Worm (Caenorhabditis elegans) whole organism, L2 larva: ENCODE results near the gene srh-8.

Experiments
- C34F6.9 ChIP-seq: fragments of 150-350 bp; optimal IDR thresholded peaks from 2 replicates; lab custom pipeline; 2014; ENCODE audit warnings: missing biosample characterization, missing genetic modification characterization
- F13H6.1 ChIP-seq: sonication (generic microtip); optimal IDR thresholded peaks from 2 replicates; lab custom pipeline; 2016; ENCODE audit warnings: missing genetic modification characterization, missing compliant biosample characterization
- R02D3.7 ChIP-seq: fragments of 150-350 bp; optimal IDR thresholded peaks from 2 replicates; lab custom pipeline; 2014; ENCODE audit warnings: missing biosample characterization, missing genetic modification characterization
- Y55F3AM.14 ChIP-seq: fragments of 200-800 bp; sonication (Bioruptor generic); optimal IDR thresholded peaks from 2 replicates; lab custom pipeline; 2018; ENCODE audit warnings: mild to moderate bottlenecking, missing genetic modification characterization, missing compliant biosample characterization
- ZK546.5 ChIP-seq: sonication (generic microtip); optimal IDR thresholded peaks from 2 replicates; lab custom pipeline; 2017; ENCODE audit warnings: missing biosample characterization, missing genetic modification characterization
- alr-1 ChIP-seq: fragments of 150-350 bp; optimal IDR thresholded peaks from 2 replicates; lab custom pipeline; 2014; ENCODE audit warnings: missing biosample characterization, missing genetic modification characterization
- aly-2 ChIP-seq: fragments of 150-350 bp; optimal IDR thresholded peaks from 2 replicates; lab custom pipeline; 2014; ENCODE audit warnings: missing biosample characterization, missing genetic modification characterization
- ama-1 ChIP-seq: fragments of 150-350 bp; optimal IDR thresholded peaks from 2 replicates; lab custom pipeline; 2018; ENCODE audit warnings: inconsistent platforms
- blmp-1 ChIP-seq: sonication (generic microtip); optimal IDR thresholded peaks from 2 replicates; lab custom pipeline; 2017; ENCODE audit warnings: missing genetic modification characterization, mild to moderate bottlenecking, missing compliant biosample characterization, antibody characterized with exemption, moderate library complexity; ENCODE audit not compliant: insufficient read depth
- ceh-82 ChIP-seq: fragments of 150-350 bp; optimal IDR thresholded peaks from 2 replicates; lab custom pipeline; 2014; ENCODE audit warnings: missing biosample characterization, missing genetic modification characterization
- crh-2 ChIP-seq: sonication (generic microtip); optimal IDR thresholded peaks from 2 replicates; lab custom pipeline; 2017; ENCODE audit warnings: missing biosample characterization, missing genetic modification characterization
- dmd-4 ChIP-seq: sonication (generic microtip); optimal IDR thresholded peaks from 2 replicates; lab custom pipeline; 2017; ENCODE audit warnings: missing biosample characterization, missing genetic modification characterization
- egl-27 ChIP-seq: sonication (generic microtip); optimal IDR thresholded peaks from 3 replicates; lab custom pipeline; 2017; ENCODE audit warnings: missing biosample characterization, missing genetic modification reagents, missing genetic modification characterization
- elt-1 ChIP-seq: fragments of 150-350 bp; optimal IDR thresholded peaks from 2 replicates; lab custom pipeline; 2014; ENCODE audit warnings: missing biosample characterization, missing genetic modification characterization
- elt-3 ChIP-seq: sonication (generic microtip); optimal IDR thresholded peaks from 2 replicates; lab custom pipeline; 2017; ENCODE audit warnings: missing biosample characterization, missing genetic modification characterization
- fos-1 ChIP-seq: fragments of 150-350 bp; optimal IDR thresholded peaks from 2 replicates; lab custom pipeline; 2014; ENCODE audit warnings: missing biosample characterization, missing genetic modification characterization
- gmeb-1 ChIP-seq: fragments of 150-350 bp; optimal IDR thresholded peaks from 2 replicates; lab custom pipeline; 2014; ENCODE audit warnings: missing biosample characterization, missing genetic modification characterization
- lin-11 ChIP-seq: fragments of 150-350 bp; sonication (generic microtip); optimal IDR thresholded peaks from 2 replicates; lab custom pipeline; 2014; ENCODE audit warnings: missing biosample characterization, missing genetic modification characterization, inconsistent platforms, mixed read lengths
- lin-39 ChIP-seq: fragments of 150-350 bp; optimal IDR thresholded peaks from 2 replicates; lab custom pipeline; 2014; ENCODE audit warnings: missing biosample characterization, missing genetic modification reagents, missing genetic modification characterization
- lsy-2 ChIP-seq, 2 experiments: fragments of 150-350 bp in 1 of 2; sonication (generic microtip) in 1 of 2; optimal IDR thresholded peaks; 2 replicates each; lab custom pipeline; 2014 to 2017; ENCODE audit warnings: missing biosample characterization in 2 of 2, missing genetic modification characterization in 2 of 2
- mab-5 ChIP-seq: fragments of 150-350 bp; optimal IDR thresholded peaks from 2 replicates; lab custom pipeline; 2014; ENCODE audit warnings: missing biosample characterization, missing genetic modification characterization
- nhr-12 ChIP-seq: fragments of 150-350 bp; optimal IDR thresholded peaks from 2 replicates; lab custom pipeline; 2014; ENCODE audit warnings: missing biosample characterization, missing genetic modification characterization
- nhr-21 ChIP-seq: fragments of 150-350 bp; optimal IDR thresholded peaks from 2 replicates; lab custom pipeline; 2014; ENCODE audit warnings: missing biosample characterization, missing genetic modification characterization
- nhr-23 ChIP-seq: fragments of 150-350 bp; optimal IDR thresholded peaks from 2 replicates; lab custom pipeline; 2014; ENCODE audit warnings: missing biosample characterization, missing genetic modification reagents, missing genetic modification characterization
- nhr-25 ChIP-seq: fragments of 150-350 bp; sonication (generic microtip); optimal IDR thresholded peaks from 3 replicates; lab custom pipeline; 2014; ENCODE audit warnings: missing biosample characterization, missing genetic modification characterization
- nhr-6 ChIP-seq: fragments of 150-350 bp; optimal IDR thresholded peaks from 2 replicates; lab custom pipeline; 2014; ENCODE audit warnings: missing biosample characterization, missing genetic modification characterization
- sem-4 ChIP-seq: fragments of 150-350 bp; optimal IDR thresholded peaks from 2 replicates; lab custom pipeline; 2014; ENCODE audit warnings: missing biosample characterization, missing genetic modification reagents, missing genetic modification characterization
- skn-1 ChIP-seq: sonication (generic microtip); optimal IDR thresholded peaks from 2 replicates; lab custom pipeline; 2017; ENCODE audit warnings: missing biosample characterization, missing genetic modification characterization
- sma-3 ChIP-seq: sonication (generic microtip); optimal IDR thresholded peaks from 2 replicates; lab custom pipeline; 2016; ENCODE audit warnings: missing genetic modification reagents, missing genetic modification characterization, missing compliant biosample characterization
- sma-9 ChIP-seq, 2 experiments: fragments of 150-350 bp in 1 of 2; sonication (generic microtip) in 1 of 2; optimal IDR thresholded peaks; 2 replicates each; lab custom pipeline; 2014 to 2016; ENCODE audit warnings: missing genetic modification characterization in 2 of 2, mild to moderate bottlenecking in 1 of 2, missing biosample characterization in 1 of 2, missing compliant biosample characterization in 1 of 2, missing genetic modification reagents in 1 of 2, moderate library complexity in 1 of 2
- snpc-4 ChIP-seq: fragments of 150-350 bp; optimal IDR thresholded peaks from 2 replicates; lab custom pipeline; 2014; ENCODE audit warnings: missing biosample characterization, missing genetic modification characterization
- unc-55 ChIP-seq: fragments of 150-350 bp; sonication (generic microtip); optimal IDR thresholded peaks from 3 replicates; lab custom pipeline; 2014; ENCODE audit warnings: missing biosample characterization, missing genetic modification reagents, missing genetic modification characterization
- unc-62 ChIP-seq: fragments of 150-350 bp; optimal IDR thresholded peaks from 2 replicates; lab custom pipeline; 2014; ENCODE audit warnings: missing biosample characterization, missing genetic modification reagents, missing genetic modification characterization
- zag-1 ChIP-seq: fragments of 150-350 bp; optimal IDR thresholded peaks from 2 replicates; lab custom pipeline; 2014; ENCODE audit warnings: missing biosample characterization, missing genetic modification characterization
- ztf-1 ChIP-seq: fragments of 200-800 bp; sonication (Bioruptor generic); conservative IDR thresholded peaks from 2 replicates; pipeline ENCODE4 v1.3.6; 2022; ENCODE audit warnings: missing genetic modification characterization, missing compliant biosample characterization
- ztf-11 ChIP-seq: sonication (generic microtip); optimal IDR thresholded peaks from 2 replicates; lab custom pipeline; 2017; ENCODE audit warnings: missing biosample characterization, missing genetic modification characterization
- ztf-4 ChIP-seq: fragments of 150-350 bp; optimal IDR thresholded peaks from 2 replicates; lab custom pipeline; 2014; ENCODE audit warnings: missing biosample characterization, missing genetic modification characterization

srh-8 gene

ce11 chrV:4043632-4044031, 38.3 kb downstream of the srh-8 start, which contains the start of gene phat-3:
phat-3 (plus strand) TSS chrV:4043932.
- TF ChIP-seq F13H6.1 (tag; lab: Kevin White, UChicago) (no peak), gmeb-1 (tag; lab: Kevin White, UChicago) (no peak), sma-3 (GFP tag; lab: Kevin White, UChicago) (no peak), elt-3 (tag; lab: Kevin White, UChicago) (no peak), zag-1 (tag; lab: Kevin White, UChicago) (no peak), unc-55 (GFP tag; lab: Kevin White, UChicago) (no peak), nhr-6 (tag; lab: Kevin White, UChicago) (no peak), C34F6.9 (tag; lab: Kevin White, UChicago) (no peak), unc-62 (GFP tag; lab: Kevin White, UChicago) (no peak), mab-5 (no peak), egl-27 (no peak), skn-1 (tag; lab: Kevin White, UChicago) (no peak), elt-1 (tag; lab: Kevin White, UChicago) (no peak), blmp-1 (tag; lab: Kevin White, UChicago) (no peak), ZK546.5 (tag; lab: Kevin White, UChicago) (no peak), ama-1 (lab: Kevin White, UChicago) (no peak), sem-4 (no peak), nhr-25 (tag; lab: Kevin White, UChicago) (no peak), crh-2 (no peak)

- TF ChIP-seq lsy-2 (tag; optimal IDR thresholded peaks at IDR 0.05; lab: Kevin White, UChicago) (no peak), unc-55 (GFP tag; lab: Kevin White, UChicago) (no peak), aly-2 (no peak), sem-4 (no peak), Y55F3AM.14 (no peak), ztf-4 (tag; lab: Kevin White, UChicago) (no peak), nhr-23 (tag; lab: Kevin White, UChicago) (no peak), C34F6.9 (tag; lab: Kevin White, UChicago) (no peak), nhr-21 (tag; lab: Kevin White, UChicago) (no peak)
- TF ChIP-seq, all 48 proteins: peak for 0
These were observed 40.8 kb downstream of the srh-8 start, which contains the start of gene phat-7 for ce11 chrV:4046122-4046521. phat-7 (plus strand) TSS chrV:4046422.

ce11 chrV:4047541-4047940, 42.2 kb downstream of the srh-8 start, which contains the start of gene srh-169:
srh-169 (plus strand) TSS chrV:4047841.
- no peak for TF ChIP-seq sma-3 (GFP tag; lab: Kevin White, UChicago)
- no peak for TF ChIP-seq sem-4
- no peak for TF ChIP-seq ceh-82 (tag; lab: Kevin White, UChicago)
- TF ChIP-seq snpc-4 (tag; lab: Kevin White, UChicago): no peak
- no peak for TF ChIP-seq lsy-2 (tag; optimal IDR thresholded peaks at IDR 0.05; lab: Kevin White, UChicago)
- no peak for TF ChIP-seq nhr-21 (tag; lab: Kevin White, UChicago)
- TF ChIP-seq lin-39 (tag; lab: Kevin White, UChicago): no peak
- TF ChIP-seq zag-1 (tag; lab: Kevin White, UChicago): no peak
- TF ChIP-seq fos-1: no peak
- no peak for TF ChIP-seq nhr-12 (tag; lab: Kevin White, UChicago)
- no peak for TF ChIP-seq blmp-1 (tag; lab: Kevin White, UChicago)
- TF ChIP-seq skn-1 (tag; lab: Kevin White, UChicago): no peak
- TF ChIP-seq gmeb-1 (tag; lab: Kevin White, UChicago): no peak
- TF ChIP-seq Y55F3AM.14: no peak
- no peak for TF ChIP-seq alr-1 (tag; lab: Kevin White, UChicago)
- no peak for TF ChIP-seq unc-55 (GFP tag; lab: Kevin White, UChicago)
- TF ChIP-seq ztf-11 (tag; lab: Kevin White, UChicago): no peak

- no peak for TF ChIP-seq ztf-1 (GFP tag; lab: Robert Waterston, UW)
- no peak for TF ChIP-seq dmd-4 (tag; lab: Kevin White, UChicago)
- TF ChIP-seq ama-1 (lab: Kevin White, UChicago): no peak
- TF ChIP-seq R02D3.7 (tag; lab: Kevin White, UChicago): no peak
- no peak for TF ChIP-seq ztf-11 (tag; lab: Kevin White, UChicago)
- no peak for TF ChIP-seq sma-9 (GFP tag; optimal IDR thresholded peaks at IDR 0.05; lab: Kevin White, UChicago)
- TF ChIP-seq sma-9 (tag; optimal IDR thresholded peaks at IDR 0.05; lab: Kevin White, UChicago): no peak
- TF ChIP-seq blmp-1 (tag; lab: Kevin White, UChicago): no peak
- TF ChIP-seq nhr-12 (tag; lab: Kevin White, UChicago): no peak
- no peak for TF ChIP-seq lin-11 (tag; lab: Kevin White, UChicago)
These were observed 49.7 kb downstream of the srh-8 start, which contains the start of gene djr-1.2 for ce11 chrV:4055025-4055424. djr-1.2 (minus strand) TSS chrV:4055125.
